Worm (Caenorhabditis elegans): ENCODE measurements around the gene K03B4.4.
A peak's percentile ranks its signal among the peaks of the same experiment; 100 is the strongest.

K03B4.4 gene

DNA sequence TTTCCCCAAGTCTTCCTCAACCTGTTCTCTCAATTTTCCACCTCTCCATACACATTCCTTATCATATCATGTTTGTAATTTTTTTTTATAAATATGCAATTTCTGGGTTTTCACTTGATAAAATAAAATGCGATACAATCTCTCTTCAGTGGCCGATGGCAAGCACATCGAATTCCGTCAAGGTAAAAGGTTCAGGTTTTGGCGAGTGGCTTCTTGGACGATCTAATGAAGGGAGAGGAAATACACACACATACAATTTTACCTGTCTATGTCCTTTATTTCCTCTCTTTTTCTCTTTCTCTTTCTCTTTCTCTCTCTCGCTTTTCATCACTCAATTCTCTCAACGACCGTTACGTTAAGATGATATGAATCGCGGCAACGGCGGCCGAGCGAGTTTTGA, 30.3 kb upstream of the K03B4.4 start:
- peak; percentile 2 for TF ChIP-seq nfya-1 (tag; optimal IDR thresholded peaks at IDR 0.05; ENCODE audit: insufficient read depth)
- TF ChIP-seq elt-2 (tag; optimal IDR thresholded peaks at IDR 0.05) = peak; percentile 40
- peak; percentile 89 for TF ChIP-seq nhr-25 (tag; optimal IDR thresholded peaks at IDR 0.05)
- no peak for TF ChIP-seq fkh-10 (GFP tag; optimal IDR thresholded peaks at IDR 0.05)
- TF ChIP-seq elt-3 (tag; optimal IDR thresholded peaks at IDR 0.05) = peak in 1 of 3 experiments; percentile 74
- no peak for TF ChIP-seq aly-2 (tag; optimal IDR thresholded peaks at IDR 0.05)
- no peak for TF ChIP-seq lin-15B (tag; optimal IDR thresholded peaks at IDR 0.05)
- TF ChIP-seq elt-1 (tag; optimal IDR thresholded peaks at IDR 0.05) = peak; percentile 33
- no peak for TF ChIP-seq nhr-23 (tag; optimal IDR thresholded peaks at IDR 0.05)

DNA sequence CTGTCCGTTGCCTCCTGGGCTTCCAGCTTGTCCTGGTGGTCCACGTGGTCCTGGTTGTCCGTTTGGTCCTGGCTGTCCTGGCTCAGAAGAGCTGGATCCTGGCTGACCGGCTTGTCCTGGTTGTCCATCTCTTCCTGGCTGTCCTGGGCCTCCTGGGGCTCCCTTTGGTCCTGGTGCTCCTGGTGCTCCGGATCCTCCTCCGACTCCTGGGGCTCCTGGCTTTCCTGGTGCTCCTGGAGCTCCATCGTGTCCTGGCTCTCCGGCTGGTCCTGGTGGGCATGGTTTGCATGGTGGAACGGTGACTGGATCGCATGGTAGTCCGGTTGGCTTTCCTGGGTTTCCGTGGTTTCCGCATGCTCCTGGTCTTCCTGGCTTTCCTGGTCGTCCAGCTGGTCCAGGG, 28.7 kb upstream of the K03B4.4 start:
- no peak for TF ChIP-seq nhr-12 (tag; optimal IDR thresholded peaks at IDR 0.05)
- no peak for TF ChIP-seq skn-1 (tag; optimal IDR thresholded peaks at IDR 0.05)
- TF ChIP-seq jun-1 (tag; optimal IDR thresholded peaks at IDR 0.05) = no peak
- TF ChIP-seq nhr-28 (tag; optimal IDR thresholded peaks at IDR 0.05) = no peak
- TF ChIP-seq daf-12 (tag; optimal IDR thresholded peaks at IDR 0.05) = no peak
- no peak for TF ChIP-seq nhr-43 (tag; optimal IDR thresholded peaks at IDR 0.05; ENCODE audit: poor library complexity, severe bottlenecking)
- no peak for TF ChIP-seq ztf-11 (tag; optimal IDR thresholded peaks at IDR 0.05)
- no peak for TF ChIP-seq ztf-4 (tag; optimal IDR thresholded peaks at IDR 0.05)
- no peak for TF ChIP-seq pqm-1 (tag; optimal IDR thresholded peaks at IDR 0.05)
- TF ChIP-seq egl-5 (tag; optimal IDR thresholded peaks at IDR 0.05) = no peak
- TF ChIP-seq nhr-237 (tag; optimal IDR thresholded peaks at IDR 0.05) = no peak
- TF ChIP-seq mml-1 (tag; optimal IDR thresholded peaks at IDR 0.05) = no peak
- TF ChIP-seq nhr-67 (tag; optimal IDR thresholded peaks at IDR 0.05) = no peak
- TF ChIP-seq nhr-76 (tag; optimal IDR thresholded peaks at IDR 0.05) = no peak

DNA sequence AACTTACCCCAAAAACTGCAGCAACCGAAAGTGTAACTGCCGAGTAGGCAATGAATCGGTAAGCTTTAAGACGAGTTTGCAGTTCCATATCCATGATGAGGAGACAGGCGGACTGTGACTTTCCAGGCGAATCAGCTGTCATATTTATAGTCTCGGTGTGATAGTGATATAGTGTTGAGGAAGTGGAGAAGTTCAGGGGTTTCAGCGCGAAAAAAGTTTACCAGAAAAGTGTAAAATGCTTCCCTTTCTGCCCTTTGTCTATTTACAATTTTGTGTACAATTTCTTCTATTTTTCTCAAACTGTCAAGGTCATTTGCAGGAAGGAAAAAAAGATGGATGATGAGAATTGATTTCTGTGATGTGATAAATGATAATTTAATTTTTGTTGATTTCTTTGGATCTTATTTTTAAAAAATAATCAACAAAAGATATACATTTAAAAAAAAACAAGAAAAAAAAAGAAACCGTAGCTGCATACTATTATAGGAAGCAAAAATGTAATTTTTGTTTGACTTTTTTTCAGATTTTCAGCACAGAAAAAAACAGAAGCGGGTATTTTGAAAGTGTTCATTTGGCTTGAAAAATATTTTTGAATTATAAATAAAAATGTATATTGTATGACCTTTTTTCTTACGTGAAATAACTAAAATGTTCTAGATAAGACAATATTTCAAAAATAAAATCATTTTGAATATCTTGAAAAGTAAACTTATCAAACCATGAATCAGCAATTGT, 27.7 kb upstream of the K03B4.4 start, which contains the start of the genes col-139 and F41F3.1:
TSS of gene col-139 (minus strand) at position 101 of the 735 bp plus-strand sequence.
TSS of gene F41F3.1 (plus strand) at position 685 of the 735 bp plus-strand sequence.
- TF ChIP-seq egl-5 (tag; optimal IDR thresholded peaks at IDR 0.05) = no peak

DNA sequence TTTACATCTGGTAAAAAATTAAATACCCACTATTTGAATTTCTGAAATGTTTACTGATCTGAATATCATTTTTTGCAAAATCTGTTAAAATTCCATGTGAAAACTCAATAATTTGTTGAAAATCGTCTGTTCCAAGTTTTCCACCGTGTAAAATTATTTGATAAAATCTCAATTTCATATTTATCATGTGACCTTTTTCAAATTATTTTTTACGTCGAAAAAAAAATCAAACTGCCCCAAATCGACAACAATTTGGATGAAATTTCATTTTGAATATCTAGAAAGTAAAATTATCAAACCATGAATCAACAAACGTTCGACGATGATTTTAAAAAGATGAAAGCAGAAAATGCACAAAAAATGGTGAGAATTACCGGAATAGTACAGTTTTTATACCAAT, 26.6 kb upstream of the K03B4.4 start, which contains the start of gene F41F3.9:
TSS of gene F41F3.9 (plus strand) at position 301 of the 400 bp plus-strand sequence.
- TF ChIP-seq lin-39 (tag; optimal IDR thresholded peaks at IDR 0.05) (no peak), ztf-11 (tag; optimal IDR thresholded peaks at IDR 0.05) (no peak), pqm-1 (tag; optimal IDR thresholded peaks at IDR 0.05) (no peak), mml-1 (tag; optimal IDR thresholded peaks at IDR 0.05) (no peak), nhr-23 (tag; optimal IDR thresholded peaks at IDR 0.05) (no peak), nhr-43 (tag; optimal IDR thresholded peaks at IDR 0.05; ENCODE audit: poor library complexity, severe bottlenecking) (no peak), nhr-77 (tag; optimal IDR thresholded peaks at IDR 0.05) (no peak), R02D3.7 (tag; optimal IDR thresholded peaks at IDR 0.05) (no peak), lin-15B (tag; optimal IDR thresholded peaks at IDR 0.05) (no peak), sea-2 (GFP tag; optimal IDR thresholded peaks at IDR 0.05) (no peak), zag-1 (tag; optimal IDR thresholded peaks at IDR 0.05) (no peak), egl-27 (tag; optimal IDR thresholded peaks at IDR 0.05) (no peak), aly-2 (tag; optimal IDR thresholded peaks at IDR 0.05) (no peak), ama-1 (optimal IDR thresholded peaks at IDR 0.05) (no peak)

DNA sequence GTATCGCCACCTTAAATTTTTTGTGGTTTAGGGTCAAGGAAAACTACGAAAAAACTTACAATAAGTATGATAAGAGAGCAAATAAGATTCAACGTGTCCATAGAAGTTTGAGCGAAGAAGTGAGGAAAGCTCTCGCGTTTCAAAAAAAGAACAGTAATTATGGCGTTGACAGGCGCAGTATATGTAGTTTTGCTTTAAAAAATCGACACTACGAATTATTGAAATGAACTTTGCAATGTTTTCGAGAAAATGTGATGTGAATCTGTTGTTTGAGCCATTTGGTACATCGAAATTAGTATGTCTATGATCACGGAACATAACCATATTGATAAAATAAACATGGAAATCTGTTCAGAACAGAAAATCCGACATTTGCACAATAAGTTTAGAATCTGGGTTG, 19.4 kb upstream of the K03B4.4 start, which contains the start of gene srx-74:
TSS of gene srx-74 (minus strand) at position 101 of the 400 bp plus-strand sequence.
- TF ChIP-seq eor-1 (tag; optimal IDR thresholded peaks at IDR 0.05) (no peak), ceh-28 (tag; optimal IDR thresholded peaks at IDR 0.05) (no peak), elt-1 (tag; optimal IDR thresholded peaks at IDR 0.05) (no peak), tbx-2 (tag; optimal IDR thresholded peaks at IDR 0.05) (no peak), nhr-67 (tag; optimal IDR thresholded peaks at IDR 0.05) (no peak), nhr-28 (tag; optimal IDR thresholded peaks at IDR 0.05) (no peak), jun-1 (tag; optimal IDR thresholded peaks at IDR 0.05) (no peak), ztf-4 (tag; optimal IDR thresholded peaks at IDR 0.05) (no peak), nhr-77 (tag; optimal IDR thresholded peaks at IDR 0.05) (no peak), mml-1 (tag; optimal IDR thresholded peaks at IDR 0.05) (no peak), nhr-12 (tag; optimal IDR thresholded peaks at IDR 0.05) (no peak), mdl-1 (tag; optimal IDR thresholded peaks at IDR 0.05) (no peak), ceh-9 (tag; optimal IDR thresholded peaks at IDR 0.05) (no peak), hmg-11 (tag; optimal IDR thresholded peaks at IDR 0.05) (no peak), skn-1 (tag; optimal IDR thresholded peaks at IDR 0.05) (no peak), nfya-1 (tag; optimal IDR thresholded peaks at IDR 0.05; ENCODE audit: insufficient read depth) (no peak), lin-39 (tag; optimal IDR thresholded peaks at IDR 0.05) (no peak), fkh-10 (GFP tag; optimal IDR thresholded peaks at IDR 0.05) (no peak), R02D3.7 (tag; optimal IDR thresholded peaks at IDR 0.05) (no peak), egl-5 (tag; optimal IDR thresholded peaks at IDR 0.05) (no peak)

All from whole organism, L3 larva.